Worm (Caenorhabditis elegans) whole organism, L4/young adult: ENCODE data around the gene rund-1.

Source experiments
- W03F9.2 ChIP-seq: fragments of 150-350 bp; optimal IDR thresholded peaks from 2 replicates; lab custom pipeline; 2014; ENCODE audit warnings: missing biosample characterization, missing genetic modification characterization
- dao-5 ChIP-seq: sonication (generic microtip); optimal IDR thresholded peaks from 2 replicates; lab custom pipeline; 2016; ENCODE audit warnings: missing genotype, missing genetic modification characterization, moderate library complexity, missing compliant biosample characterization
- him-1 ChIP-seq: sonication (generic microtip); optimal IDR thresholded peaks from 2 replicates; lab custom pipeline; 2016; ENCODE audit warnings: missing genotype, missing genetic modification reagents, missing genetic modification characterization, missing compliant biosample characterization

ce11 chrX:621688-622087 is 39.9 kb downstream of the rund-1 start:
- no peak for TF ChIP-seq W03F9.2 (tag; lab: Kevin White, UChicago)
- TF ChIP-seq dao-5 (tag; lab: Kevin White, UChicago), result no peak
- no peak for TF ChIP-seq him-1 (tag; lab: Kevin White, UChicago)
